Worm (Caenorhabditis elegans) whole organism, L4 larva: ENCODE results near the gene C27D9.2.

Source experiments
- dpl-1 ChIP-seq: fragments of 150-350 bp; optimal IDR thresholded peaks from 2 replicates; lab custom pipeline; 2014; ENCODE audit warnings: missing biosample characterization, missing genetic modification reagents, missing genetic modification characterization
- lin-13 ChIP-seq: fragments of 150-350 bp; optimal IDR thresholded peaks from 2 replicates; lab custom pipeline; 2014; ENCODE audit warnings: missing biosample characterization, missing genetic modification reagents, missing genetic modification characterization
- madf-9 ChIP-seq: fragments of 200-800 bp; sonication (Bioruptor generic); conservative IDR thresholded peaks from 2 replicates; pipeline ENCODE4 v1.3.6; 2022; ENCODE audit warnings: missing genetic modification reagents, missing genetic modification characterization, missing compliant biosample characterization
- mxl-2 ChIP-seq: fragments of 200-800 bp; sonication (Bioruptor generic); conservative IDR thresholded peaks from 2 replicates; pipeline ENCODE4 v1.3.6; 2022; ENCODE audit warnings: missing genetic modification reagents, missing genetic modification characterization, missing compliant biosample characterization
- nhr-42 ChIP-seq: fragments of 200-800 bp; sonication (Bioruptor generic); IDR thresholded peaks from 2 replicates; pipeline ENCODE4 v1.3.6; 2022; ENCODE audit warnings: missing genetic modification characterization, missing compliant biosample characterization
- nhr-76 ChIP-seq: fragments of 150-350 bp; optimal IDR thresholded peaks from 2 replicates; lab custom pipeline; 2014; ENCODE audit warnings: missing biosample characterization, missing genetic modification characterization
- nhr-77 ChIP-seq: fragments of 150-350 bp; optimal IDR thresholded peaks from 2 replicates; lab custom pipeline; 2014; ENCODE audit warnings: missing biosample characterization, missing genetic modification characterization
- unc-39 ChIP-seq: sonication (generic microtip); optimal IDR thresholded peaks from 2 replicates; lab custom pipeline; 2017; ENCODE audit warnings: missing biosample characterization, missing genetic modification characterization
- unc-62 ChIP-seq, 3 experiments: fragments of 150-350 bp in 1 of 3; sonication (generic microtip); optimal IDR thresholded peaks in 2 of 3; peaks in 1 of 3; 1 replicate in 1 of 3; 2 replicates in 2 of 3; lab custom pipeline; 2014 to 2017; ENCODE audit warnings: missing biosample characterization in 3 of 3, missing genetic modification characterization in 3 of 3, missing genetic modification reagents in 3 of 3, missing genotype in 1 of 3

- TF ChIP-seq dpl-1: no peak
- no peak for TF ChIP-seq madf-9
- TF ChIP-seq unc-62 (GFP tag; optimal IDR thresholded peaks at IDR 0.05 in 1 of 2; lab: Kevin White, UChicago): peak in 1 of 2 experiments; percentile 96
- TF ChIP-seq unc-62 (tag; optimal IDR thresholded peaks at IDR 0.05; lab: Kevin White, UChicago): no peak
- no peak for TF ChIP-seq lin-13 (GFP tag; lab: Kevin White, UChicago)
- TF ChIP-seq mxl-2 (GFP tag; lab: Robert Waterston, UW): no peak
- TF ChIP-seq nhr-77 (tag; lab: Kevin White, UChicago): no peak
- no peak for TF ChIP-seq nhr-76 (tag; lab: Kevin White, UChicago)
- no peak for TF ChIP-seq unc-39 (tag; lab: Kevin White, UChicago)
- no peak for TF ChIP-seq nhr-42 (GFP tag; lab: Robert Waterston, UW)
Observed at ce11 chrII:4752257-4752728, 4.4 kb downstream of the C27D9.2 start, which contains the start of gene F41C3.1.
